Fruit fly (Drosophila melanogaster) whole organism, embryonic: ENCODE measurements around the gene eIF2Bepsilon.

Source experiments
- CG10209 ChIP-seq: fragments of 200-800 bp; sonication (Bioruptor generic); optimal IDR thresholded peaks from 3 replicates; lab custom pipeline; 2017; ENCODE audit warnings: missing biosample characterization, mild to moderate bottlenecking, missing genetic modification characterization, missing genetic modification reagents
- CG10274 ChIP-seq: fragments of 200-800 bp; sonication (Bioruptor generic); optimal IDR thresholded peaks from 3 replicates; lab custom pipeline; 2017; ENCODE audit warnings: missing biosample characterization, mild to moderate bottlenecking, missing genetic modification characterization
- CG13775 ChIP-seq: fragments of 200-800 bp; sonication (Bioruptor generic); optimal IDR thresholded peaks from 3 replicates; lab custom pipeline; 2017; ENCODE audit warnings: missing biosample characterization, mild to moderate bottlenecking, missing genetic modification characterization
- CG1529 ChIP-seq: fragments of 200-800 bp; sonication (Bioruptor generic); optimal IDR thresholded peaks from 3 replicates; lab custom pipeline; 2018; ENCODE audit warnings: missing biosample characterization, missing genetic modification characterization
- CG2129 ChIP-seq: fragments of 200-800 bp; sonication (Bioruptor generic); IDR thresholded peaks from 2 replicates; pipeline ENCODE4 v1.3.6; 2022; ENCODE audit warnings: missing biosample characterization, missing genetic modification characterization; ENCODE audit not compliant: partially characterized antibody
- CG2712 ChIP-seq: fragments of 200-800 bp; optimal IDR thresholded peaks from 3 replicates; lab custom pipeline; 2019; ENCODE audit warnings: missing biosample characterization, mild to moderate bottlenecking, missing genetic modification characterization, moderate library complexity
- CG33557 ChIP-seq: fragments of 200-800 bp; sonication (Bioruptor generic); optimal IDR thresholded peaks from 2 replicates; lab custom pipeline; 2019; ENCODE audit warnings: missing biosample characterization, mild to moderate bottlenecking, missing genetic modification characterization, moderate library complexity
- CG3407 ChIP-seq: fragments of 200-800 bp; sonication (Bioruptor generic); optimal IDR thresholded peaks from 2 replicates; lab custom pipeline; 2018; ENCODE audit warnings: missing biosample characterization, mild to moderate bottlenecking, missing genetic modification characterization
- CG4360 ChIP-seq: fragments of 200-800 bp; sonication (Bioruptor generic); IDR thresholded peaks from 2 replicates; pipeline ENCODE4 v1.3.6; 2022; ENCODE audit warnings: missing biosample characterization, missing genetic modification characterization
- CoRest ChIP-seq: fragments of 200-800 bp; sonication (Bioruptor generic); optimal IDR thresholded peaks from 3 replicates; lab custom pipeline; 2018; ENCODE audit warnings: missing biosample characterization, mild to moderate bottlenecking, missing genetic modification characterization, moderate library complexity
- CrebB ChIP-seq: fragments of 200-800 bp; sonication (Bioruptor generic); optimal IDR thresholded peaks from 3 replicates; lab custom pipeline; 2018; ENCODE audit warnings: missing biosample characterization, mild to moderate bottlenecking, missing genetic modification characterization
- Deaf1 ChIP-seq: fragments of 200-800 bp; optimal IDR thresholded peaks from 3 replicates; lab custom pipeline; 2019; ENCODE audit warnings: missing biosample characterization, mild to moderate bottlenecking, missing genetic modification characterization, moderate library complexity
- Gsc ChIP-seq: fragments of 200-800 bp; sonication (Bioruptor generic); IDR thresholded peaks from 2 replicates; pipeline ENCODE4 v1.3.6; 2022; ENCODE audit warnings: missing biosample characterization, missing genetic modification characterization
- cato ChIP-seq: fragments of 200-800 bp; sonication (Bioruptor generic); optimal IDR thresholded peaks from 2 replicates; lab custom pipeline; 2016; ENCODE audit warnings: missing biosample characterization, missing genetic modification characterization, borderline replicate concordance
- dm ChIP-seq: fragments of 200-800 bp; sonication (Bioruptor generic); optimal IDR thresholded peaks from 3 replicates; lab custom pipeline; 2016; ENCODE audit warnings: missing biosample characterization, missing genetic modification characterization
- fd64A ChIP-seq: fragments of 200-800 bp; sonication (Bioruptor generic); optimal IDR thresholded peaks from 3 replicates; lab custom pipeline; 2018; ENCODE audit warnings: missing biosample characterization, mild to moderate bottlenecking, missing genetic modification characterization
- gt ChIP-seq: fragments of 200-800 bp; sonication (Bioruptor generic); IDR thresholded peaks from 2 replicates; pipeline ENCODE4 v1.3.6; 2022; ENCODE audit warnings: missing biosample characterization, missing genetic modification characterization
- hbn ChIP-seq: fragments of 200-800 bp; sonication (Bioruptor generic); IDR thresholded peaks from 2 replicates; pipeline ENCODE4 v1.3.6; 2022; ENCODE audit warnings: missing biosample characterization, missing genetic modification characterization; ENCODE audit not compliant: partially characterized antibody
- mam ChIP-seq: fragments of 200-800 bp; sonication (Bioruptor generic); optimal IDR thresholded peaks from 3 replicates; lab custom pipeline; 2016; ENCODE audit warnings: missing biosample characterization, missing genetic modification characterization
- sens ChIP-seq: fragments of 200-800 bp; sonication (Bioruptor generic); peaks from one replicate; lab custom pipeline; 2016; ENCODE audit warnings: missing biosample characterization, missing genetic modification characterization
- sqz ChIP-seq: fragments of 200-800 bp; sonication (Bioruptor generic); optimal IDR thresholded peaks from 3 replicates; lab custom pipeline; 2018; ENCODE audit warnings: missing biosample characterization, mild to moderate bottlenecking, missing genetic modification characterization
- zfh2 ChIP-seq: fragments of 200-800 bp; sonication (Bioruptor generic); optimal IDR thresholded peaks from 2 replicates; lab custom pipeline; 2016; ENCODE audit warnings: missing biosample characterization, missing genetic modification characterization

Gene eIF2Bepsilon

dm6 chrX:1873515-1874126, 49.1 kb downstream of the eIF2Bepsilon start, which contains the start of the genes Pgam5 and Vps26 (continued):
- no peak for TF ChIP-seq cato (GFP tag; lab: Kevin White, UChicago)
- TF ChIP-seq CG3407 (GFP tag; lab: Kevin White, UChicago), result no peak
- TF ChIP-seq sqz, result peak; percentile 97
- TF ChIP-seq mam (GFP tag; lab: Kevin White, UChicago), result no peak
- no peak for TF ChIP-seq CG33557
- no peak for TF ChIP-seq zfh2 (GFP tag; lab: Kevin White, UChicago)
- TF ChIP-seq CrebB (tag; lab: Kevin White, UChicago), result no peak
- TF ChIP-seq CG1529, result no peak
- TF ChIP-seq Gsc (GFP tag; lab: Robert Waterston, UW), result no peak
- no peak for TF ChIP-seq CG2129 (GFP tag; lab: Robert Waterston, UW)
- no peak for TF ChIP-seq gt (GFP tag; lab: Robert Waterston, UW)
- TF ChIP-seq dm (GFP tag; lab: Kevin White, UChicago), result no peak
- TF ChIP-seq CG13775, result no peak
- TF ChIP-seq CG10209 (GFP tag; lab: Kevin White, UChicago), result no peak
- no peak for TF ChIP-seq Deaf1 (tag; lab: Kevin White, UChicago)
- TF ChIP-seq sens, result peak; percentile 49
- no peak for TF ChIP-seq CG2712 (tag; lab: Kevin White, UChicago)
- no peak for TF ChIP-seq fd64A (GFP tag; lab: Kevin White, UChicago)
- TF ChIP-seq hbn (GFP tag; lab: Robert Waterston, UW), result no peak
- no peak for TF ChIP-seq CoRest (tag; lab: Kevin White, UChicago)
- no peak for TF ChIP-seq CG4360 (GFP tag; lab: Robert Waterston, UW)
- no peak for TF ChIP-seq CG10274
- TF ChIP-seq, all 482 proteins: peak for 36
